Fruit fly (Drosophila melanogaster): ENCODE results near the gene Nemp.

dm6 chrX:16640260-16641100, 14.3 kb downstream of the Nemp start, which contains the start of the genes SNRPG and mthl1:
- TF ChIP-seq dmrt11E (tag; optimal IDR thresholded peaks at IDR 0.05) (peak; percentile 64), jumu (GFP tag; optimal IDR thresholded peaks at IDR 0.05) (peak; percentile 86), Lim3 (GFP tag; IDR thresholded peaks at IDR 0.05) (peak; percentile 70), wor (GFP tag; IDR thresholded peaks at IDR 0.05) (peak; percentile 86), Hmx (GFP tag; optimal IDR thresholded peaks at IDR 0.05) (peak; percentile 18)

Measured in whole organism, embryonic.